Worm (Caenorhabditis elegans) whole organism, L4 larva: ENCODE measurements around the gene mrps-31.
A peak's percentile ranks its signal among the peaks of the same experiment; 100 is the strongest.

Experiments used
- dmd-9 ChIP-seq: fragments of 200-800 bp; sonication (Bioruptor generic); IDR thresholded peaks from 2 replicates; pipeline ENCODE4 v1.3.6; 2022; ENCODE audit warnings: missing genetic modification reagents, missing genetic modification characterization, missing compliant biosample characterization
- fos-1 ChIP-seq: fragments of 150-350 bp; optimal IDR thresholded peaks from 2 replicates; lab custom pipeline; 2014; ENCODE audit warnings: missing biosample characterization, missing genetic modification characterization
- unc-62 ChIP-seq, 3 experiments: fragments of 150-350 bp in 1 of 3; sonication (generic microtip); optimal IDR thresholded peaks in 2 of 3; peaks in 1 of 3; 1 replicate in 1 of 3; 2 replicates in 2 of 3; lab custom pipeline; 2014 to 2017; ENCODE audit warnings: missing biosample characterization in 3 of 3, missing genetic modification characterization in 3 of 3, missing genetic modification reagents in 3 of 3, missing genotype in 1 of 3
- zip-11 ChIP-seq: fragments of 200-800 bp; sonication (Bioruptor generic); IDR thresholded peaks from 2 replicates; pipeline ENCODE4 v1.3.6; 2022; ENCODE audit warnings: missing genetic modification characterization, missing compliant biosample characterization

DNA sequence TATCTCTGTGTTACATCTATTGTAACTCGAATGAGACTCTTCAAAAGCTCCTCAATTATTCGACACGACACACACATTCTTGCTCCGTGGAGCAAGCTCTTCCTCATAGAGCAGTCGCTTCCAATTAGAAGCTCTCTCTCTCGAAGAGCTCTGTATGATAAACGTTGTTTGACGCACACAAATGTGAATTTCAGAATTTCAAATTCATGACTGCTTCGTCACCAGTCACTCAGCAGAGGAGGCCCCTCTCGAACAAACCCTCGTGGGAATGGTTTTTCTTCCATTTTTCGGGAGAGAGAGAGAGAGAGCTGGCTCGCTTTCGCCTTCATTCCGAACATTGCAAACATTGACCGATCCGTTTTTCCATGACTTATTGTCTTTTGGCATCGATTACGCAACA lies 2.2 kb upstream of the mrps-31 start:
- TF ChIP-seq fos-1 (tag; lab: Kevin White, UChicago) = no peak
- TF ChIP-seq unc-62 (GFP tag; optimal IDR thresholded peaks at IDR 0.05 in 1 of 2; lab: Kevin White, UChicago) = peak in 1 of 2 experiments; percentile 98
- TF ChIP-seq unc-62 (tag; optimal IDR thresholded peaks at IDR 0.05; lab: Kevin White, UChicago) = no peak
- TF ChIP-seq dmd-9 (GFP tag; lab: Robert Waterston, UW) = no peak
- TF ChIP-seq zip-11 = no peak
